Worm (Caenorhabditis elegans) whole organism, L4 larva: ENCODE results near the gene mltn-9.

Experiments
- ama-1 ChIP-seq: fragments of 150-350 bp; optimal IDR thresholded peaks from 2 replicates; lab custom pipeline; 2014; ENCODE audit warnings: inconsistent platforms, mixed read lengths
- ceh-28 ChIP-seq: fragments of 150-350 bp; optimal IDR thresholded peaks from 2 replicates; lab custom pipeline; 2014; ENCODE audit warnings: missing biosample characterization, missing genetic modification reagents, missing genetic modification characterization
- daf-12 ChIP-seq: fragments of 150-350 bp; optimal IDR thresholded peaks from 2 replicates; lab custom pipeline; 2014; ENCODE audit warnings: missing biosample characterization, missing genetic modification reagents, missing genetic modification characterization
- dpl-1 ChIP-seq: fragments of 150-350 bp; optimal IDR thresholded peaks from 2 replicates; lab custom pipeline; 2014; ENCODE audit warnings: missing biosample characterization, missing genetic modification reagents, missing genetic modification characterization
- duxl-1 ChIP-seq: sonication (generic microtip); optimal IDR thresholded peaks from 2 replicates; lab custom pipeline; 2016; ENCODE audit warnings: mild to moderate bottlenecking, missing genetic modification characterization, moderate library complexity, missing compliant biosample characterization; ENCODE audit not compliant: poor library complexity
- fos-1 ChIP-seq: fragments of 150-350 bp; optimal IDR thresholded peaks from 2 replicates; lab custom pipeline; 2014; ENCODE audit warnings: missing biosample characterization, missing genetic modification characterization
- lin-15B ChIP-seq: fragments of 150-350 bp; sonication (generic microtip); optimal IDR thresholded peaks from 3 replicates; lab custom pipeline; 2014; ENCODE audit warnings: missing biosample characterization, missing genetic modification characterization
- lir-3 ChIP-seq: sonication (generic microtip); optimal IDR thresholded peaks from 2 replicates; lab custom pipeline; 2016; ENCODE audit warnings: mild to moderate bottlenecking, missing genetic modification characterization, missing compliant biosample characterization
- mdl-1 ChIP-seq, 2 experiments: fragments of 150-350 bp in 1 of 2; sonication (generic microtip) in 1 of 2; optimal IDR thresholded peaks; 2 replicates each; lab custom pipeline; 2014 to 2017; ENCODE audit warnings: missing biosample characterization in 2 of 2, missing genetic modification characterization in 2 of 2
- mep-1 ChIP-seq: fragments of 150-350 bp; sonication (generic microtip); optimal IDR thresholded peaks from 3 replicates; lab custom pipeline; 2014; ENCODE audit warnings: missing biosample characterization, missing genetic modification characterization
- nhr-28 ChIP-seq: fragments of 150-350 bp; optimal IDR thresholded peaks from 2 replicates; lab custom pipeline; 2014; ENCODE audit warnings: missing biosample characterization, missing genetic modification characterization
- tag-97 ChIP-seq: fragments of 200-800 bp; sonication (Bioruptor generic); IDR thresholded peaks from 2 replicates; pipeline ENCODE4 v1.3.6; 2022; ENCODE audit warnings: missing genetic modification characterization, missing compliant biosample characterization

ce11 chrII:14615735-14616134 lies at the start of gene mltn-9:
- TF ChIP-seq dpl-1 (GFP tag; lab: Kevin White, UChicago) (no peak), tag-97 (no peak), mep-1 (tag; lab: Kevin White, UChicago) (no peak), lir-3 (tag; lab: Kevin White, UChicago) (no peak), fos-1 (tag; lab: Kevin White, UChicago) (no peak), lin-15B (tag; lab: Kevin White, UChicago) (no peak), nhr-28 (tag; lab: Kevin White, UChicago) (no peak), ceh-28 (no peak), ama-1 (lab: Kevin White, UChicago) (no peak), mdl-1 (tag; optimal IDR thresholded peaks at IDR 0.05; lab: Kevin White, UChicago) (no peak), daf-12 (no peak), duxl-1 (tag; lab: Kevin White, UChicago) (no peak)
